Worm (Caenorhabditis elegans) whole organism, early embryonic: ENCODE results near the gene rgs-4.

Experiments
- ama-1 ChIP-seq: fragments of 150-350 bp; optimal IDR thresholded peaks from 2 replicates; lab custom pipeline; 2014
- ceh-36 ChIP-seq: sonication (generic microtip); optimal IDR thresholded peaks from 2 replicates; lab custom pipeline; 2016; ENCODE audit warnings: missing genetic modification characterization, inconsistent platforms, missing compliant biosample characterization
- flt-1 ChIP-seq: fragments of 200-800 bp; sonication (Bioruptor generic); IDR thresholded peaks from 2 replicates; pipeline ENCODE4 v1.3.6; 2022; ENCODE audit warnings: missing genetic modification characterization, missing compliant biosample characterization
- hmbx-1 ChIP-seq: sonication (generic microtip); optimal IDR thresholded peaks from 2 replicates; lab custom pipeline; 2016; ENCODE audit warnings: mild to moderate bottlenecking, missing genetic modification characterization, missing compliant biosample characterization
- hmg-4 ChIP-seq: fragments of 200-800 bp; sonication (Bioruptor generic); optimal IDR thresholded peaks from 2 replicates; lab custom pipeline; 2018; ENCODE audit warnings: mild to moderate bottlenecking, missing genetic modification characterization, missing compliant biosample characterization
- pes-1 ChIP-seq: fragments of 200-800 bp; sonication (Bioruptor generic); IDR thresholded peaks from 2 replicates; pipeline ENCODE4 v1.3.6; 2022; ENCODE audit warnings: missing genetic modification reagents, missing genetic modification characterization, missing compliant biosample characterization
- sea-1 ChIP-seq: fragments of 200-800 bp; sonication (Bioruptor generic); conservative IDR thresholded peaks from 2 replicates; pipeline ENCODE4 v1.3.6; 2022; ENCODE audit warnings: missing genetic modification characterization, missing compliant biosample characterization
- tbx-11 ChIP-seq: fragments of 200-800 bp; sonication (Bioruptor generic); IDR thresholded peaks from 2 replicates; pipeline ENCODE4 v1.3.6; 2022; ENCODE audit warnings: missing genetic modification characterization, missing compliant biosample characterization
- tbx-37 ChIP-seq: fragments of 200-800 bp; sonication (Bioruptor generic); conservative IDR thresholded peaks from 2 replicates; pipeline ENCODE4 v1.3.6; 2022; ENCODE audit warnings: missing genetic modification reagents, missing genetic modification characterization, missing compliant biosample characterization
- tra-4 ChIP-seq: sonication (generic microtip); optimal IDR thresholded peaks from 2 replicates; lab custom pipeline; 2017; ENCODE audit warnings: missing genetic modification characterization, missing compliant biosample characterization

DNA sequence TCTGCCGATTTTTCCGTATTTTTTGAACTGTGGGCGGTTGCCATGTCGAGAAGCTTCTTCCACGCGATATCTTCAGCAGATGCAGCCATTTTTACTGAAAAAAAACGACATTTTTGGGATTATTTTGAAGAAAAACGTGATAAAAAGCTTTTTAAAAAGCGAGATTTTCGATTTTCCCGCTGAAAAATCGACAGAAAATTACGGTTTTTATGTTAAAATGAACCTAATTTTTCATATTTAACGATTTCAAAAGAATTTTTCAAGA lies 23.1 kb downstream of the rgs-4 start, which contains the start of gene Y38E10A.22:
- TF ChIP-seq ama-1 (lab: Kevin White, UChicago) (no peak), tbx-37 (GFP tag; lab: Robert Waterston, UW) (no peak), flt-1 (GFP tag; lab: Robert Waterston, UW) (no peak), pes-1 (GFP tag; lab: Robert Waterston, UW) (no peak), hmbx-1 (no peak), tra-4 (tag; lab: Kevin White, UChicago) (no peak), ceh-36 (tag; lab: Kevin White, UChicago) (no peak), hmg-4 (no peak), sea-1 (no peak), tbx-11 (GFP tag; lab: Robert Waterston, UW) (no peak)
